Worm (Caenorhabditis elegans): ENCODE results near the gene B0222.1.

ce11 chrV:9166306-9166705 lies 32.3 kb downstream of the B0222.1 start:
- TF ChIP-seq ceh-16 (tag; optimal IDR thresholded peaks at IDR 0.05) (no peak), nhr-76 (tag; optimal IDR thresholded peaks at IDR 0.05) (no peak), ZK546.5 (tag; optimal IDR thresholded peaks at IDR 0.05) (no peak), jun-1 (tag; optimal IDR thresholded peaks at IDR 0.05) (no peak), nhr-77 (tag; optimal IDR thresholded peaks at IDR 0.05) (no peak), nhr-11 (tag; optimal IDR thresholded peaks at IDR 0.05) (no peak), tbx-2 (tag; optimal IDR thresholded peaks at IDR 0.05) (no peak), unc-39 (tag; optimal IDR thresholded peaks at IDR 0.05) (no peak), nhr-237 (tag; optimal IDR thresholded peaks at IDR 0.05) (no peak), elt-1 (tag; optimal IDR thresholded peaks at IDR 0.05) (peak; percentile 73), aly-2 (tag; optimal IDR thresholded peaks at IDR 0.05) (no peak), snpc-4 (tag; optimal IDR thresholded peaks at IDR 0.05) (no peak), ztf-11 (tag; optimal IDR thresholded peaks at IDR 0.05) (no peak)

All from whole organism, L3 larva.